Worm (Caenorhabditis elegans): ENCODE measurements around the gene ZK742.7.

The ZK742.7 gene

DNA sequence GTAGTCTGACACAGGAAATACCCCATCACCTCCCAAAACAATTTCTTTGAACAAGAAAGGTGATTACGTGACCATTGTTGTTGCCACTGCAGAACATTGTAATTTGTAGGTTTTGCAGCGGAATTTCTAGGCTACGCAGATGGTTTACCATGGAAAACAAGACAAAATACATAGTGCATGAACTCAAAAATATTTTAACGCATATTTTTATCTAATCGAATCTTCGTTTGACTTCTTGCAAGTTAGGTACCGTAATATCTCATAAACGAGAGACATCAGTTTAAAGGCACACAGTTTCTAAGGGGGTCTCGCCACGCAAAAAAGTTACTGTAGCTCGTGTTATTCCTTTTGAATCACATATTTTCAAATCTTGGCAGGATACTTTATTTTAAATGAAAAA, 19.2 kb upstream of the ZK742.7 start:
- TF ChIP-seq lin-13 (tag; optimal IDR thresholded peaks at IDR 0.05) (no peak), pha-4 (tag; optimal IDR thresholded peaks at IDR 0.05) (no peak), lin-32 (GFP tag; optimal IDR thresholded peaks at IDR 0.05) (no peak), flh-1 (GFP tag; optimal IDR thresholded peaks at IDR 0.05) (no peak), unc-39 (tag; optimal IDR thresholded peaks at IDR 0.05) (no peak), M03D4.4 (tag; optimal IDR thresholded peaks at IDR 0.05) (no peak), ceh-83 (GFP tag; optimal IDR thresholded peaks at IDR 0.05) (no peak), ces-1 (GFP tag; optimal IDR thresholded peaks at IDR 0.05) (no peak), mab-5 (tag; optimal IDR thresholded peaks at IDR 0.05) (no peak), sem-2 (GFP tag; optimal IDR thresholded peaks at IDR 0.05) (no peak), lsy-2 (tag; optimal IDR thresholded peaks at IDR 0.05) (no peak), blmp-1 (tag; optimal IDR thresholded peaks at IDR 0.05) (no peak), nhr-76 (tag; optimal IDR thresholded peaks at IDR 0.05) (no peak), drap-1 (GFP tag; optimal IDR thresholded peaks at IDR 0.05) (no peak), ztf-11 (tag; optimal IDR thresholded peaks at IDR 0.05) (no peak)

DNA sequence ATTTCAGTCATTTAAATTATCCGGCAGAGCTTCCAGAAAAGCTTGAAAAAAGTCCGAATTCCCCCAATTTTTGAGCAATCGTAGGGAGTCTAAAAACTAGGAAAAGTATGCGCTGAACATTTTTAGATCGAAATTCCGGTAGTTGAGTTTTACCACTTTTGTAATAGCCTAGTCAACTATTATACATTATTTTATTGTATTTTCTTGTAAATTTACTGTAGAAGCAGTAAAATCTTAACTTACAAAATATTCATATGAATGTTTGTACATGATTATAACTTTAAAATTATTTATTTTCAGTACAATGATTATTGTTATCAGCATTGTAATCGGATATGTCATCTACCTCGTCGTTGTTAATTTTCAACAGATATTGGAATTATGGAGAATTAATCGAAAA, 16.7 kb upstream of the ZK742.7 start, which contains the start of gene cyp-32A1:
Gene cyp-32A1 (plus strand): TSS at position 301 of the 400 bp plus-strand sequence.
- TF ChIP-seq lsy-2 (tag; optimal IDR thresholded peaks at IDR 0.05) (no peak), zip-8 (tag; optimal IDR thresholded peaks at IDR 0.05) (no peak), pha-4 (tag; optimal IDR thresholded peaks at IDR 0.05) (no peak), ces-1 (GFP tag; optimal IDR thresholded peaks at IDR 0.05) (no peak), lin-32 (GFP tag; optimal IDR thresholded peaks at IDR 0.05) (no peak), flh-1 (GFP tag; optimal IDR thresholded peaks at IDR 0.05) (no peak), elt-3 (tag; optimal IDR thresholded peaks at IDR 0.05) (no peak), mep-1 (tag; optimal IDR thresholded peaks at IDR 0.05) (no peak), ceh-83 (GFP tag; optimal IDR thresholded peaks at IDR 0.05) (no peak), sem-2 (GFP tag; optimal IDR thresholded peaks at IDR 0.05) (no peak)

DNA sequence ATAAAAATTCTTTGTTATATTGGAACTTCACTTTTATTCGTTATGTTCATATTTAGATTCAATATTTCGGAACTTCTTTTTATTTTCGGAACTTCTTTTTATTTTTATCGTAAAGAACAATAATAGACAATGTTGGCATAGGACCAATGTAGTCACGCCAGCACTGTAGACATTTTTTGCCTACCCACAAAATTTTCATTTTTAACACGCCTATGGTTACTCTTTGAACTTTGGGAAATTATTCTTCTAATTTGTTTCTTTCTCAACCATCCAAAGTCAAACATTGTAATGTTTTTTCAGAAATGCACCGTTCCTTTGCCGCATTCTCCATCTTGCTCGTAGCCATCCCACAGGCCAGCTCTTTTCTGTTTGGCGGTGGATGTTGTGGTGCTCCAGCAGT, 13.1 kb upstream of the ZK742.7 start, which contains the start of gene C26F1.1:
Gene C26F1.1 (plus strand): TSS at position 301 of the 400 bp plus-strand sequence.
- TF ChIP-seq pha-4 (tag; optimal IDR thresholded peaks at IDR 0.05) (no peak), M03D4.4 (tag; optimal IDR thresholded peaks at IDR 0.05) (no peak), nhr-2 (tag; optimal IDR thresholded peaks at IDR 0.05) (no peak), sptf-1 (tag; optimal IDR thresholded peaks at IDR 0.05) (no peak), mab-5 (tag; optimal IDR thresholded peaks at IDR 0.05) (no peak), ham-2 (GFP tag; optimal IDR thresholded peaks at IDR 0.05) (no peak), tbx-8 (GFP tag; optimal IDR thresholded peaks at IDR 0.05) (no peak)

DNA sequence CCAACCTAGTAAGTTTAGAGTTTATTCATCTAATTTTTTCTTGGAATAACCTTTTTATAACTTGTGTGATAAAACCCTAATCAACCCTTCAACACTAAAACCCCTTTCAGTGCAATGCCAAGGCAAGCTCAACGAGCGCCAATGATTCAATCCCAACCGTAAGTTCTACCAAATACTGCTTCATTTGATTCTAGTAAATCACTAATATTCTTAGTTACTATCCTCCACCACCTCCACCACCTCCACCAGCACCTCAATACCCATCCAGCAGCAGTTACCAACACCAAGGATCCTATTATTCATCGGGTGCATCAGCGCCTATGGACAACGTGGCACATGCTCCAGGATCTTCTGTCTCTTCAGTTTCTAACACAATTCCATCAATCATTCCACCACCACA, 12.3 kb upstream of the ZK742.7 start:
- TF ChIP-seq ceh-39 (tag; optimal IDR thresholded peaks at IDR 0.05) (no peak), blmp-1 (tag; optimal IDR thresholded peaks at IDR 0.05) (no peak), tbx-8 (GFP tag; optimal IDR thresholded peaks at IDR 0.05) (no peak), snpc-4 (tag; optimal IDR thresholded peaks at IDR 0.05) (no peak), ztf-11 (tag; optimal IDR thresholded peaks at IDR 0.05) (no peak), ceh-83 (GFP tag; optimal IDR thresholded peaks at IDR 0.05) (no peak), ham-2 (GFP tag; optimal IDR thresholded peaks at IDR 0.05) (no peak), cnd-1 (tag; optimal IDR thresholded peaks at IDR 0.05) (no peak), ces-1 (GFP tag; optimal IDR thresholded peaks at IDR 0.05) (no peak), bed-3 (GFP tag; optimal IDR thresholded peaks at IDR 0.05) (no peak), elt-3 (tag; optimal IDR thresholded peaks at IDR 0.05) (no peak), nhr-2 (tag; optimal IDR thresholded peaks at IDR 0.05) (no peak), nhr-28 (tag; optimal IDR thresholded peaks at IDR 0.05) (no peak)

DNA sequence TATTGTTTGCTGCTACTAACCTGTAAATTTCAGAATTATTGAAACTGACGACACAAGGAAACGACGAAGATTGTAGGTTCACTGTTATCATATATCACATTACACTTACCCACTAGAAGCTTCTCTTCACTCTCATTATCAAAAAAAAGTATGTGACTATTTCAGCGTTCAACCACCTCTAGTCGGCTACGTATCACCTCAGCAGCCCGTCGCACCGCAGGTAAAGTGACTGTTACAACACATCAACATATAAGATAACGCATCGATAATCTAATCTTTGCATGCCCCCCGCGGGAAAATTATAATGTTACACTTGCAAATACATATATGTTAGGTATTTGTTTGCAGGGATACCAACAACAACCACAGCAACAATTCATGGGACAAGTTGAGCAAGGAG, 11.5 kb upstream of the ZK742.7 start:
- TF ChIP-seq ztf-11 (tag; optimal IDR thresholded peaks at IDR 0.05), result no peak
- TF ChIP-seq ceh-43 (GFP tag; optimal IDR thresholded peaks at IDR 0.05), result no peak
- TF ChIP-seq sptf-1 (tag; optimal IDR thresholded peaks at IDR 0.05), result no peak
- TF ChIP-seq elt-3 (tag; optimal IDR thresholded peaks at IDR 0.05), result no peak
- no peak for TF ChIP-seq ceh-83 (GFP tag; optimal IDR thresholded peaks at IDR 0.05)
- no peak for TF ChIP-seq ceh-39 (tag; optimal IDR thresholded peaks at IDR 0.05)
- TF ChIP-seq drap-1 (GFP tag; optimal IDR thresholded peaks at IDR 0.05), result no peak

DNA sequence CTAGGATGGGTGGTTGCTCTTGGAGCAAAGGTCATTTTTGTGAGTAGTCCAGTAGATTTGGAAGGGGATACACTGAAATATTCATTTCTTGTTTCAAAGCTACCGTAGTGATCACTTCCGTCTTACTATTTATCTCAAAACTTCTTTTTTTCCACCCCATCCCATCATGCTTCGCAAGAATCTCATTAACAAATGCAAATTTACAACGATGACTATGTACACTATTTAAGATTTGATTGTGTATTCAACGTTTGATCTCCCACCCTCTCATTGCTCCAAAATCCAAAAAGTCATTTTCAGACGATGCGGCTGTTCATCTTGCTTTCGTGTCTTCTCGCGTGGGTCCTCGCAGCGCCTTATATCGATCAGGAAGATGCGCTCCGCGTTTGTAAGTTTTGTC, 5.1 kb upstream of the ZK742.7 start, which contains the start of gene flp-21:
Gene flp-21 (plus strand): TSS at position 301 of the 400 bp plus-strand sequence.
- TF ChIP-seq unc-120 (tag; optimal IDR thresholded peaks at IDR 0.05; ENCODE audit: poor library complexity, severe bottlenecking) (no peak), mab-5 (tag; optimal IDR thresholded peaks at IDR 0.05) (no peak), tbx-8 (GFP tag; optimal IDR thresholded peaks at IDR 0.05) (no peak), blmp-1 (tag; optimal IDR thresholded peaks at IDR 0.05) (no peak), zip-8 (tag; optimal IDR thresholded peaks at IDR 0.05) (no peak), bed-3 (GFP tag; optimal IDR thresholded peaks at IDR 0.05) (no peak), hlh-1 (tag; optimal IDR thresholded peaks at IDR 0.05) (no peak), nhr-2 (tag; optimal IDR thresholded peaks at IDR 0.05) (no peak), pha-4 (tag; optimal IDR thresholded peaks at IDR 0.05) (no peak), sptf-1 (tag; optimal IDR thresholded peaks at IDR 0.05) (no peak), nhr-12 (tag; optimal IDR thresholded peaks at IDR 0.05) (no peak), lin-13 (tag; optimal IDR thresholded peaks at IDR 0.05) (no peak), M03D4.4 (tag; optimal IDR thresholded peaks at IDR 0.05) (no peak)
